Fruit fly (Drosophila melanogaster) whole organism, pupa: ENCODE data around the gene CG33695.

ENCODE experiments used
- CG10348 ChIP-seq: fragments of 200-800 bp; sonication (Bioruptor generic); IDR thresholded peaks from 2 replicates; pipeline ENCODE4 v1.3.6; 2022; ENCODE audit warnings: missing biosample characterization, missing genetic modification characterization
- CG12605 ChIP-seq: fragments of 200-800 bp; sonication (Bioruptor generic); IDR thresholded peaks from 2 replicates; pipeline ENCODE4 v1.3.6; 2022; ENCODE audit warnings: missing biosample characterization, missing genetic modification characterization
- CG13204 ChIP-seq: fragments of 200-800 bp; sonication (Bioruptor generic); optimal IDR thresholded peaks from 2 replicates; lab custom pipeline; 2018; ENCODE audit warnings: missing biosample characterization, mild to moderate bottlenecking, missing genetic modification characterization, moderate library complexity
- CG14655 ChIP-seq: fragments of 200-800 bp; sonication (Bioruptor generic); optimal IDR thresholded peaks from 3 replicates; lab custom pipeline; 2017; ENCODE audit warnings: mild to moderate bottlenecking, missing biosample characterization, missing genetic modification reagents, missing genetic modification characterization
- CG15710 ChIP-seq: fragments of 200-800 bp; sonication (Bioruptor generic); optimal IDR thresholded peaks from 2 replicates; lab custom pipeline; 2018; ENCODE audit warnings: missing biosample characterization, mild to moderate bottlenecking, missing genetic modification characterization, moderate library complexity
- CG17806 ChIP-seq: fragments of 200-800 bp; sonication (Bioruptor generic); optimal IDR thresholded peaks from 2 replicates; lab custom pipeline; 2018; ENCODE audit warnings: missing biosample characterization, mild to moderate bottlenecking, missing genetic modification characterization, moderate library complexity
- CG32121 ChIP-seq: fragments of 200-800 bp; sonication (Bioruptor generic); IDR thresholded peaks from 2 replicates; pipeline ENCODE4 v1.3.6; 2022; ENCODE audit warnings: missing biosample characterization, missing genetic modification characterization
- CG34367 ChIP-seq: fragments of 200-800 bp; sonication (Bioruptor generic); optimal IDR thresholded peaks from 2 replicates; lab custom pipeline; 2018; ENCODE audit warnings: missing biosample characterization, mild to moderate bottlenecking, missing genetic modification characterization
- CG4496 ChIP-seq: fragments of 200-800 bp; sonication (Bioruptor generic); IDR thresholded peaks from 3 replicates; pipeline ENCODE4 v1.3.6; 2022; ENCODE audit warnings: missing biosample characterization, missing genetic modification characterization
- CG8159 ChIP-seq: fragments of 200-800 bp; sonication (Bioruptor generic); optimal IDR thresholded peaks from 3 replicates; lab custom pipeline; 2018; ENCODE audit warnings: missing biosample characterization, mild to moderate bottlenecking, missing genetic modification characterization, moderate library complexity
- CG8301 ChIP-seq: fragments of 200-800 bp; sonication (Bioruptor generic); optimal IDR thresholded peaks from 2 replicates; lab custom pipeline; 2018; ENCODE audit warnings: missing biosample characterization, mild to moderate bottlenecking, missing genetic modification characterization
- CG9948 ChIP-seq: fragments of 200-800 bp; sonication (Bioruptor generic); optimal IDR thresholded peaks from 2 replicates; lab custom pipeline; 2018; ENCODE audit warnings: missing biosample characterization, mild to moderate bottlenecking, missing genetic modification characterization, moderate library complexity
- D1 ChIP-seq: fragments of 200-800 bp; sonication (Bioruptor generic); optimal IDR thresholded peaks from 2 replicates; lab custom pipeline; 2018; ENCODE audit warnings: missing biosample characterization, mild to moderate bottlenecking, missing genetic modification characterization, moderate library complexity
- EcR ChIP-seq: fragments of 200-800 bp; sonication (Bioruptor generic); optimal IDR thresholded peaks from 3 replicates; lab custom pipeline; 2019; ENCODE audit warnings: missing biosample characterization, missing genetic modification characterization, mild to moderate bottlenecking, moderate library complexity, missing genetic modification reagents
- Ets98B ChIP-seq: fragments of 200-800 bp; sonication (Bioruptor generic); IDR thresholded peaks from 2 replicates; pipeline ENCODE4 v1.3.6; 2022; ENCODE audit warnings: missing biosample characterization, missing genetic modification characterization
- Pif1A ChIP-seq: fragments of 200-800 bp; sonication (Bioruptor generic); optimal IDR thresholded peaks from 3 replicates; lab custom pipeline; 2016; ENCODE audit warnings: missing biosample characterization, missing genetic modification characterization
- Pif1B ChIP-seq: fragments of 200-800 bp; sonication (Bioruptor generic); optimal IDR thresholded peaks from 3 replicates; lab custom pipeline; 2016; ENCODE audit warnings: missing biosample characterization, missing genetic modification characterization
- Snoo ChIP-seq: fragments of 200-800 bp; sonication (Bioruptor generic); optimal IDR thresholded peaks from 3 replicates; lab custom pipeline; 2017; ENCODE audit warnings: missing biosample characterization, mild to moderate bottlenecking, missing genetic modification characterization, inconsistent platforms
- fd96Ca ChIP-seq: fragments of 200-800 bp; sonication (Bioruptor generic); IDR thresholded peaks from 3 replicates; pipeline ENCODE4 v1.3.6; 2022; ENCODE audit warnings: missing biosample characterization, missing genetic modification characterization
- gl ChIP-seq: fragments of 200-800 bp; sonication (Bioruptor generic); optimal IDR thresholded peaks from 2 replicates; lab custom pipeline; 2018; ENCODE audit warnings: missing biosample characterization, mild to moderate bottlenecking, missing genetic modification characterization
- rn ChIP-seq: fragments of 200-800 bp; sonication (Bioruptor generic); IDR thresholded peaks from 2 replicates; pipeline ENCODE4 v1.3.6; 2022; ENCODE audit warnings: missing biosample characterization, missing genetic modification characterization

Gene CG33695

DNA sequence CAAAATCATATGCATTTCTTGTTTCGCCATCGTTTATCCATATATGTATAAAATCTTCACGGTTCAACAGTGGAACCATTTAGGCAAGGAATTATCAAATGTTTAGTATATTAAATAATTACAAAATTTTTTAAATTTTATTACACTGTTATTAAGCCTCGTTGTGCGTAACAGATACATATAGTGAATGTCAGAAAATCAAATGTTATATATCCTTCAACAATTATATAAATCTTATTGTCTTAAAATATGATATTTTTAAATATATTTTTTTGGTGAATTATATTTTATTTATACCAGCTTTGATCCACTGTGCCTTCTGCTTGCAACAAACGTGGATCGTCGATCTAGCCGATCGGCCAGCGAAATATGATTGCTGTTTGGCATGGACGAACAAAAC, 29.3 kb downstream of the CG33695 start:
- TF ChIP-seq CG14655 (peak; percentile 16), CG9948 (peak; percentile 47), CG17806 (tag; lab: Kevin White, UChicago) (peak; percentile 20), CG8159 (peak; percentile 17), CG8301 (tag; lab: Kevin White, UChicago) (no peak), D1 (tag; lab: Kevin White, UChicago) (no peak), CG15710 (tag; lab: Kevin White, UChicago) (peak; percentile 82), CG13204 (GFP tag; lab: Kevin White, UChicago) (no peak), CG34367 (peak; percentile 61)

DNA sequence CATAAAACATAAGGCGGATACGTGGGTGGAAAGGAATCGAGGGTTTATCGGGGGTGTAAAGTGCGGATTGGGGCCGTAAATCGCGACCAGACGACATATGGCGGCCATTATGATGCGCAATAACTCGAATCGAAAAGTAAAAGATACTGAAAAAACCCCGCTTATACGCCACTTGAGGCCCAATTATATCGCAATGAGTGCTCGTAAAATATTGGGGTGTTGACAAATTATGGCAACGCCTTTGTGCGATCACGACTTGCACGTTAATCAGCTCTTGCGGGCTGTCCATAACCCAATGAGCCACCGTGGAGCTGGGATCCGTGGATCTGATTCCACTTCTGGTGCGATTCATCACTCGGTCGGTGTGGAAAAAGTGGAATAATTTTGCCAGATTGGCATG, 32.0 kb downstream of the CG33695 start:
- no peak for TF ChIP-seq EcR (GFP tag; lab: Kevin White, UChicago)
- no peak for TF ChIP-seq Snoo (tag; lab: Kevin White, UChicago)
- no peak for TF ChIP-seq gl (tag; lab: Kevin White, UChicago)
- TF ChIP-seq CG12605 (GFP tag; lab: Robert Waterston, UW), result no peak
- no peak for TF ChIP-seq CG9948
- TF ChIP-seq rn (GFP tag; lab: Robert Waterston, UW), result no peak
- TF ChIP-seq CG4496 (GFP tag; lab: Robert Waterston, UW), result no peak
- TF ChIP-seq CG13204 (GFP tag; lab: Kevin White, UChicago), result no peak
- no peak for TF ChIP-seq fd96Ca (GFP tag; lab: Robert Waterston, UW)
- TF ChIP-seq Pif1B, result no peak

DNA sequence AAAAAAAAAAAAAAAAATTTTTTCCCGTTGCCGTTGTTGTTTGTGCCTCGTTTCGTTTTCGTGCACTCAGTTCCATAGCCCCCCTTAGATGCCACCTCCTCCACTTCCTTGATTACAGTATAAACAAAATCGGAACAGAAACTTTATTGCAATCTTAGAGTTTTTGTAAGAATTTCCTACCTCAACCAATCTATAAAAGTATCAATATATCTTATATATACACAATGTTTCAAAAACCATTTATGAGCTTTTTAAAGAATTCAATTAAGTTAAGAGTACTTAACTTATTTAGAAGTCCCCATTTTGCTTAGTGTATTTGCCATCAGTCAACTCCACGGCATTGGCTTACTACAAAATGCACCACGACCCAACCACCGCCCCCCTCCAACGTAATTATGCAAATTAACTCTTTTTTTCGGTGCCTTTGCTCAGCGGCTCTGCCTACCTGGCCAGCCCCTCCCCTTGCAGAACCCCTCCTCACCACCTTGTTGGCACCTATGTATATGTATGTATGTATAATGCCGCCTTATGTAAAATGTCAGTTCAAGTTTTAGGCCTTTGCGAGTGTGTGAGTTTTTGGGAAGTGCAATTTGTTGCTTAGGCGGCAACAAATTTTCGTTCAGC, 39.9 kb downstream of the CG33695 start:
- TF ChIP-seq Snoo (tag; lab: Kevin White, UChicago), result no peak
- no peak for TF ChIP-seq CG8301 (tag; lab: Kevin White, UChicago)
- no peak for TF ChIP-seq Pif1A (GFP tag; lab: Kevin White, UChicago)
- TF ChIP-seq D1 (tag; lab: Kevin White, UChicago), result no peak
- TF ChIP-seq CG4496 (GFP tag; lab: Robert Waterston, UW), result no peak
- no peak for TF ChIP-seq CG32121 (GFP tag; lab: Robert Waterston, UW)
- no peak for TF ChIP-seq CG13204 (GFP tag; lab: Kevin White, UChicago)
- no peak for TF ChIP-seq CG15710 (tag; lab: Kevin White, UChicago)
- TF ChIP-seq gl (tag; lab: Kevin White, UChicago), result no peak
- no peak for TF ChIP-seq CG10348
- TF ChIP-seq CG8159, result no peak
- TF ChIP-seq EcR (GFP tag; lab: Kevin White, UChicago), result no peak
- no peak for TF ChIP-seq rn (GFP tag; lab: Robert Waterston, UW)
- TF ChIP-seq CG9948, result no peak
- TF ChIP-seq Ets98B (GFP tag; lab: Robert Waterston, UW), result no peak
- TF ChIP-seq CG14655, result no peak
- TF ChIP-seq CG17806 (tag; lab: Kevin White, UChicago), result no peak
- no peak for TF ChIP-seq Pif1B
- no peak for TF ChIP-seq CG12605 (GFP tag; lab: Robert Waterston, UW)

dm6 chr2L:11318464-11318863, 40.6 kb downstream of the CG33695 start:
- TF ChIP-seq rn (GFP tag; lab: Robert Waterston, UW) (no peak), CG8301 (tag; lab: Kevin White, UChicago) (no peak), Ets98B (GFP tag; lab: Robert Waterston, UW) (no peak), fd96Ca (GFP tag; lab: Robert Waterston, UW) (no peak), D1 (tag; lab: Kevin White, UChicago) (no peak), CG13204 (GFP tag; lab: Kevin White, UChicago) (no peak), Snoo (tag; lab: Kevin White, UChicago) (no peak), Pif1B (no peak), CG32121 (GFP tag; lab: Robert Waterston, UW) (no peak), CG8159 (no peak), CG10348 (no peak), CG9948 (no peak), gl (tag; lab: Kevin White, UChicago) (no peak), Pif1A (GFP tag; lab: Kevin White, UChicago) (no peak), CG17806 (tag; lab: Kevin White, UChicago) (no peak), CG34367 (no peak), CG14655 (no peak), CG4496 (GFP tag; lab: Robert Waterston, UW) (no peak)

- TF ChIP-seq rn (GFP tag; lab: Robert Waterston, UW) (no peak), CG14655 (peak; percentile 26), CG8301 (tag; lab: Kevin White, UChicago) (peak; percentile 11), CG15710 (tag; lab: Kevin White, UChicago) (peak; percentile 7)
- TF ChIP-seq, all 21 proteins: peak for 3
These were observed 41.4 kb downstream of the CG33695 start for dm6 chr2L:11319221-11319620.

DNA sequence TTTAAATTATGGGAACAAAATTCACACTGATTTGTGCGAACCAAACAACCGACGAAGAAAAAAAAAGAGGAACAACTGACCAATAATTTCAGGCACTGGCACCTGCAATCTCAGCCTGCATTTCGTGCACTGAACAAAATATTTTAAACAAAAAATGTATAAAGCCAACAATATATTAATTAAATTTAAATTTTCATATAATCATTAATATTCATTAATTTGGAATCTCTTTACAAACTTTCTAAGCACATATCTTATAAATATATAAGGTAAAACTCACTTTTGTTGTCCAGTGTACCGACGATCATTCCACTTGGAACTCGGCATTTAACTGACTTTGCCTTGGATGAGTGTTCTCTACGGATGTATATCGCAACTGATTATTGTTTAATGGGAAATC, 44.3 kb downstream of the CG33695 start:
- peak; percentile 40 for TF ChIP-seq CG8159
- no peak for TF ChIP-seq Pif1A (GFP tag; lab: Kevin White, UChicago)
- TF ChIP-seq CG13204 (GFP tag; lab: Kevin White, UChicago), result no peak
- peak; percentile 19 for TF ChIP-seq CG14655
- no peak for TF ChIP-seq fd96Ca (GFP tag; lab: Robert Waterston, UW)
- TF ChIP-seq D1 (tag; lab: Kevin White, UChicago), result no peak
- no peak for TF ChIP-seq EcR (GFP tag; lab: Kevin White, UChicago)
- no peak for TF ChIP-seq CG10348
- TF ChIP-seq Ets98B (GFP tag; lab: Robert Waterston, UW), result no peak
- TF ChIP-seq CG4496 (GFP tag; lab: Robert Waterston, UW), result no peak
- TF ChIP-seq rn (GFP tag; lab: Robert Waterston, UW), result no peak
- TF ChIP-seq CG9948, result peak; percentile 31
- peak; percentile 33 for TF ChIP-seq CG17806 (tag; lab: Kevin White, UChicago)
- no peak for TF ChIP-seq CG34367
- TF ChIP-seq CG15710 (tag; lab: Kevin White, UChicago), result peak; percentile 15
- no peak for TF ChIP-seq CG12605 (GFP tag; lab: Robert Waterston, UW)
- peak; percentile 11 for TF ChIP-seq CG8301 (tag; lab: Kevin White, UChicago)
- no peak for TF ChIP-seq gl (tag; lab: Kevin White, UChicago)
- no peak for TF ChIP-seq CG32121 (GFP tag; lab: Robert Waterston, UW)
- no peak for TF ChIP-seq Pif1B
- TF ChIP-seq Snoo (tag; lab: Kevin White, UChicago), result no peak
